Worm (Caenorhabditis elegans): Measurements from ENCODE around the gene F53H4.3.

The F53H4.3 gene

DNA sequence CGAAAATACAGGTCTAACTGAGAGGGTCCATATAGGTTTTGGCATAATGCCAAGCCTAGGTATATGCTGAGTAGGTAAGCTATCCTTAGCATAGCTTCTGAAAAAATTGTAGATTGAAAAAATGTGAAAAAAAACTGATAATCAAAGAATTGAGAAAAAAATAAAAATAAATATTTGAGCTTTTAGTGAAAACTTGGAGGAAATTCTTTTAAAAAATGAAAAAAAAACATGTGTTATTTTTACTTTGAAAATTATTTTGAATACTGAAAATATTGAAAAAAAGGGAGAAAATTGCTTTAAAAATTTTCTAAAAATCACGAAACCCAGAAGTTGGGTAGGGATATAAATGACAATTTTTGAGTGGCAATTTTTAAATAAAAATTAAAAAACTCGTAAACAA, at the start of gene F53H4.3:
Gene F53H4.3 (minus strand): TSS at position 101 of the 400 bp plus-strand sequence.
- TF ChIP-seq unc-62 (GFP tag; optimal IDR thresholded peaks at IDR 0.05) = no peak

- no peak for TF ChIP-seq unc-62 (GFP tag; optimal IDR thresholded peaks at IDR 0.05)
Measured at ce11 chrX:15932859-15933258, 45.5 kb upstream of the F53H4.3 start.

- TF ChIP-seq unc-62 (GFP tag; optimal IDR thresholded peaks at IDR 0.05) = no peak
Measured at ce11 chrX:15923440-15923839, 36.0 kb upstream of the F53H4.3 start, which contains the start of gene F31B9.3. TSS of gene F31B9.3 (plus strand) at chrX:15923740.

ce11 chrX:15919372-15919771, 32.0 kb upstream of the F53H4.3 start, which contains the start of gene F31B9.7:
TSS of gene F31B9.7 (plus strand) at chrX:15919672.
- TF ChIP-seq unc-62 (GFP tag; optimal IDR thresholded peaks at IDR 0.05) = no peak

DNA sequence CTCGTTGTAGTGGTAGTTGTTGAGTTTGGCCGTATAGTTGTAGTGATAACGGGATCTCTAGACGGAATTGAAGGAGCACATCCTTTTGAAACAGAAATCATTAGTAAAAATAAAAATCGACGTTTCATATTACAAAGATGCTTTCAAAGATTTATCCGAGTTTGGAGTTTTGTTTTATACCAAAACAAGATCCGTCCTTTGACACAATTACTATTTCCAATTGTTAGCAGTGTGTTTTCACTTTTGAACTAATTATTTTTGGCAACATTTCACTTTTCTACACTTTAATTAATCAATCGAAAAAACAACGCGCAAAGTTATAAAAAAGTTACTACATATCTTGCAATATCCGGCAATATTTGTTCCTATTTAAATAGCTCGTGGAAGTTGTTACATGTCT, 29.6 kb upstream of the F53H4.3 start, which contains the start of the genes F31B9.4 and F31B9.2:
Gene F31B9.4 (minus strand): TSS at position 101 of the 400 bp plus-strand sequence.
Gene F31B9.2 (plus strand): TSS at position 368 of the 400 bp plus-strand sequence.
- no peak for TF ChIP-seq unc-62 (GFP tag; optimal IDR thresholded peaks at IDR 0.05)

ce11 chrX:15915774-15916173, 28.4 kb upstream of the F53H4.3 start:
- no peak for TF ChIP-seq unc-62 (GFP tag; optimal IDR thresholded peaks at IDR 0.05)

- no peak for TF ChIP-seq unc-62 (GFP tag; optimal IDR thresholded peaks at IDR 0.05)
Measured at ce11 chrX:15912841-15913240, 25.4 kb upstream of the F53H4.3 start.

ce11 chrX:15910328-15910727, 22.9 kb upstream of the F53H4.3 start, which contains the start of gene npr-33:
TSS of gene npr-33 (plus strand) at chrX:15910628.
- TF ChIP-seq unc-62 (GFP tag; optimal IDR thresholded peaks at IDR 0.05) = no peak

- TF ChIP-seq unc-62 (GFP tag; optimal IDR thresholded peaks at IDR 0.05) = no peak
Measured at ce11 chrX:15902835-15903234, 15.4 kb upstream of the F53H4.3 start.

DNA sequence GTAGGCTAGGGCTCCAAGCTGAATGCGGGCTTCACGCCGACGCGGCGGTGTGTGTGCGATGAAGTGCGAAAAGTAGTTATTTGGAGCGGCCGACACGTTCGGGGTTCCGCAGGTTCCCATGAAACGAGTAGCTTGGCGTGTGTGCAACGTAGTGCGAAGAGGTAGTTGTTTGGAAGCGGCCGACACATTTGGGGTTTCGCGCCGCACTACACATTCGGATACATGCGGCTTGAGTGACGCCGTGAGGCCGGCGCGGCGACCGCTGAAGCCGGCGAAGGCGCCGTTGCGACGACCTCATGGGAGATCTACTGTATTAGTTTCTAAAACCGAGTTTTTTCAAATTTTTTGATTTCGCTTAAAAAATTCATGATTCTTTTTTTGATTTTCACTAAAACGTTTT, 13.8 kb upstream of the F53H4.3 start:
- no peak for TF ChIP-seq unc-62 (GFP tag; optimal IDR thresholded peaks at IDR 0.05)

- no peak for TF ChIP-seq unc-62 (GFP tag; optimal IDR thresholded peaks at IDR 0.05)
Measured at ce11 chrX:15892525-15892924, 5.1 kb upstream of the F53H4.3 start.

DNA sequence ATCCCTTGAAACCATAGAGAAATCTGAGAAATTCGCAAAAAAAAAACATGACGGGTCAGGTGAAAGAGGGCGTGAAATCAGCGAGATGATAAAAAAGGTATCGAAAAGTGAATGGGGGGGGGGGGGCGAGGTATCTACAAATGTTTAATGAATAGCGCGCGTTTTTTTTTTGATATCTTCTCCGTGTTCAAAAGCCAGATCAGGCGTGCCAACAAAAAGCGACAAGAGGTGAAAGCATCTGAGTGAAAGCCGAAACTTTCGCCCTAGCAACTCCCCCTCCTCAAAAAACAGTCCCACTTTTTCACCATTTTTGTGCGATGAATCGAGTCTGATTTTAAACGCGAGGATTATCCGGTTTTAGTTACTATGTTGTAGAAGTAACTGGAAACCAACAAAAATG, 594 bp upstream of the F53H4.3 start:
- TF ChIP-seq unc-62 (GFP tag; optimal IDR thresholded peaks at IDR 0.05) = no peak

DNA sequence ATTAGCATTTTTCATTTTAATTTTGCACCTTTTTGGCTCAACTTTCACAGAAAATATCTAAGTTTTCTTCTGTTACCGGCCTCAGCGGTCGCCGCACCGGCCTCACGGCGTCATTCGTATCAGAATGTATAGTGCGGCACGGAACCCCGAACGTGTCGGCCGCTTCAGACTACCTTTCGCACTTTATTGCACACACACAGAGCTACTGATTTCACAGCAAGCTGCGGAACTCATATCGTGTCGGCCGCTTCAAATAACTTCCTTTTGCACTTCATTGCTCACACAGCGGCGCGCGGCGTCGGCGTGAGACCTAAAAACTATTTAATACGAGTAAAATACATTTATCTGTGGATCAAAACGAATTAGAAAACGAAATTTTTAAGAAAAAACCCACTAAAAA, 2.9 kb downstream of the F53H4.3 start:
- no peak for TF ChIP-seq unc-62 (GFP tag; optimal IDR thresholded peaks at IDR 0.05)

ce11 chrX:15881027-15881426, 6.4 kb downstream of the F53H4.3 start:
- no peak for TF ChIP-seq unc-62 (GFP tag; optimal IDR thresholded peaks at IDR 0.05)

DNA sequence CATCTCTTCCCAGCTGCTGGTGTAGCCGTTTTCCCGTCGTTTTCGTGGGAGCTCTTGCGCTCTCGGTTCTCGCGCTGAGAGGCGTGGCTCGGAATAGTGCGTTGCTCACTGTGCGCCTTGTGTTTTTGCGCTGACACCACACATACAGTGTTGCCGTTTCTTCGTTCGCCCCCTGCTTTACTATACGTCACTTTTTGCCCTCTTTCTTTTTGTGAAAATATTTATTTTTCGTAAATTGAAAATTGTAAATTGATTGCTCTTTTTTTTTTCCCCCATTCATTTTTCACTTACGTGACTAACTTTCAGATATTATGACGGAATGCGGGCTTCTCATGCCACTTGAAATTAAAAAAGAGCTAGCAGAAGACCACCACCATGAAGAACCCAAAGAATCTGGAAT, 8.6 kb downstream of the F53H4.3 start, which contains the start of gene gmeb-2:
Gene gmeb-2 (plus strand): TSS at position 301 of the 400 bp plus-strand sequence.
- no peak for TF ChIP-seq unc-62 (GFP tag; optimal IDR thresholded peaks at IDR 0.05)

ce11 chrX:15876936-15877335, 10.5 kb downstream of the F53H4.3 start:
- TF ChIP-seq unc-62 (GFP tag; optimal IDR thresholded peaks at IDR 0.05) = no peak

- TF ChIP-seq unc-62 (GFP tag; optimal IDR thresholded peaks at IDR 0.05) = no peak
Measured at ce11 chrX:15869589-15869988, 17.8 kb downstream of the F53H4.3 start.
